Worm (Caenorhabditis elegans) whole organism, L2 larva: ENCODE data around the gene F36D3.1.

ENCODE experiments used
- alr-1 ChIP-seq: fragments of 150-350 bp; optimal IDR thresholded peaks from 2 replicates; lab custom pipeline; 2014; ENCODE audit warnings: missing biosample characterization, missing genetic modification characterization
- ceh-16 ChIP-seq: fragments of 150-350 bp; optimal IDR thresholded peaks from 2 replicates; lab custom pipeline; 2014; ENCODE audit warnings: missing biosample characterization, missing genetic modification characterization
- ceh-82 ChIP-seq: fragments of 150-350 bp; optimal IDR thresholded peaks from 2 replicates; lab custom pipeline; 2014; ENCODE audit warnings: missing biosample characterization, missing genetic modification characterization
- elt-1 ChIP-seq: fragments of 150-350 bp; optimal IDR thresholded peaks from 2 replicates; lab custom pipeline; 2014; ENCODE audit warnings: missing biosample characterization, missing genetic modification characterization
- lin-11 ChIP-seq: fragments of 150-350 bp; sonication (generic microtip); optimal IDR thresholded peaks from 2 replicates; lab custom pipeline; 2014; ENCODE audit warnings: missing biosample characterization, missing genetic modification characterization, inconsistent platforms, mixed read lengths
- lin-39 ChIP-seq: fragments of 150-350 bp; optimal IDR thresholded peaks from 2 replicates; lab custom pipeline; 2014; ENCODE audit warnings: missing biosample characterization, missing genetic modification reagents, missing genetic modification characterization
- lsy-2 ChIP-seq, 2 experiments: fragments of 150-350 bp in 1 of 2; sonication (generic microtip) in 1 of 2; optimal IDR thresholded peaks; 2 replicates each; lab custom pipeline; 2014 to 2017; ENCODE audit warnings: missing biosample characterization in 2 of 2, missing genetic modification characterization in 2 of 2
- mab-5 ChIP-seq: fragments of 150-350 bp; optimal IDR thresholded peaks from 2 replicates; lab custom pipeline; 2014; ENCODE audit warnings: missing biosample characterization, missing genetic modification characterization
- peb-1 ChIP-seq: fragments of 150-350 bp; optimal IDR thresholded peaks from 2 replicates; lab custom pipeline; 2014; ENCODE audit warnings: missing biosample characterization, missing genetic modification characterization
- skn-1 ChIP-seq: sonication (generic microtip); optimal IDR thresholded peaks from 2 replicates; lab custom pipeline; 2017; ENCODE audit warnings: missing biosample characterization, missing genetic modification characterization
- zag-1 ChIP-seq: fragments of 150-350 bp; optimal IDR thresholded peaks from 2 replicates; lab custom pipeline; 2014; ENCODE audit warnings: missing biosample characterization, missing genetic modification characterization
- ztf-11 ChIP-seq: sonication (generic microtip); optimal IDR thresholded peaks from 2 replicates; lab custom pipeline; 2017; ENCODE audit warnings: missing biosample characterization, missing genetic modification characterization

DNA sequence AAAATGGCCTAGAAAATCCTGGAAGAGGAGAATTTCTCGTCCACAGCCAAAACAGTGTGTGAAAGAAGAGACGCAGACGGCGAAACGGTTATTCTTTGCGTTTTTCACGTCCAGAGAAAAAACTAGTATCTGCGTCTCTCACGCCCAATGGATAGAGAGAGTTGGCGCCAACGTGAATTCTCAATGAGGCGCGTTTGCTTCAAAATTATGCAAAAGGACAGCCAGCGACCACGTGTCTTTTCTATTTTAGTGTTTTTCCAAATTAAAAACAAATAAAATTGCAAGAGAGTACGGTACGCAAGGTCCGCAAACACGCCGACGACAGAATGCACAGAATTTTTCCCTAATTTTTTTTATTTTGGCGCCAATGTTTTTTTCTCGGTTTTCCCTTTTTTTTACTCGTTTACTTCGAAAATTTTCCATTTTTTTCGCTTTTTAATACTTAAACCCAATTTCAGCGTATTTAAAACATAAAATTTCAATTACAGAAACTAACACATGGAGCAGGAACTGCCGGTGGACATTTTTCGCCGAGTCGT is 38.8 kb downstream of the F36D3.1 start, which contains the start of gene Y32B12B.2:
- TF ChIP-seq ztf-11 (tag; lab: Kevin White, UChicago) (no peak), mab-5 (no peak), skn-1 (no peak), ceh-82 (tag; lab: Kevin White, UChicago) (no peak), lsy-2 (tag; optimal IDR thresholded peaks at IDR 0.05; lab: Kevin White, UChicago) (peak; percentile 90 to 97), elt-1 (tag; lab: Kevin White, UChicago) (no peak), lin-11 (tag; lab: Kevin White, UChicago) (no peak), lin-39 (tag; lab: Kevin White, UChicago) (no peak), ceh-16 (tag; lab: Kevin White, UChicago) (no peak), alr-1 (tag; lab: Kevin White, UChicago) (no peak), zag-1 (tag; lab: Kevin White, UChicago) (no peak), peb-1 (tag; lab: Kevin White, UChicago) (no peak)
